Worm (Caenorhabditis elegans) whole organism, L3 larva: ENCODE data around the gene his-40.

Experiments used
- elt-3 ChIP-seq, 3 experiments: fragments of 150-350 bp in 1 of 3; sonication (generic microtip) in 2 of 3; optimal IDR thresholded peaks; 2 replicates in 2 of 3; 4 replicates in 1 of 3; lab custom pipeline; 2014 to 2017; ENCODE audit warnings: missing biosample characterization in 3 of 3, missing genetic modification characterization in 3 of 3
- lsy-12 ChIP-seq: sonication (generic microtip); optimal IDR thresholded peaks from 2 replicates; lab custom pipeline; 2016; ENCODE audit warnings: mild to moderate bottlenecking, missing genetic modification characterization, missing compliant biosample characterization
- nhr-237 ChIP-seq: fragments of 150-350 bp; optimal IDR thresholded peaks from 2 replicates; lab custom pipeline; 2014; ENCODE audit warnings: missing biosample characterization, missing genetic modification characterization

- TF ChIP-seq lsy-12 (tag; lab: Kevin White, UChicago) (no peak), nhr-237 (tag; lab: Kevin White, UChicago) (no peak), elt-3 (tag; optimal IDR thresholded peaks at IDR 0.05; lab: Kevin White, UChicago) (no peak)
These were observed 6.8 kb upstream of the his-40 start for ce11 chrX:7303115-7303514.
